Fruit fly (Drosophila melanogaster) whole organism, adult: ENCODE results near the gene CG9922.

Experiments used
- CG11617 ChIP-seq: fragments of 200-800 bp; sonication (Bioruptor generic); optimal IDR thresholded peaks from 2 replicates; lab custom pipeline; 2017; ENCODE audit warnings: mild to moderate bottlenecking, missing biosample characterization, missing genetic modification reagents, missing genetic modification characterization
- CG14711 ChIP-seq: fragments of 200-800 bp; sonication (Bioruptor generic); optimal IDR thresholded peaks from 2 replicates; lab custom pipeline; 2018; ENCODE audit warnings: missing biosample characterization, mild to moderate bottlenecking, missing genetic modification characterization, moderate library complexity
- CG1620 ChIP-seq: fragments of 200-800 bp; sonication (Bioruptor generic); optimal IDR thresholded peaks from 2 replicates; lab custom pipeline; 2016; ENCODE audit warnings: missing biosample characterization, missing genetic modification characterization
- CG33017 ChIP-seq: fragments of 200-800 bp; sonication (Bioruptor generic); optimal IDR thresholded peaks from 2 replicates; lab custom pipeline; 2018; ENCODE audit warnings: missing biosample characterization, mild to moderate bottlenecking, missing genetic modification characterization, moderate library complexity
- CG5204 ChIP-seq: fragments of 200-800 bp; sonication (Bioruptor generic); optimal IDR thresholded peaks from 2 replicates; lab custom pipeline; 2016; ENCODE audit warnings: missing biosample characterization, missing genetic modification characterization
- CG7045 ChIP-seq: fragments of 200-800 bp; sonication (Bioruptor generic); optimal IDR thresholded peaks from 2 replicates; lab custom pipeline; 2017; ENCODE audit warnings: missing biosample characterization, mild to moderate bottlenecking, missing genetic modification characterization
- CG7101 ChIP-seq: fragments of 200-800 bp; sonication (Bioruptor generic); optimal IDR thresholded peaks from 2 replicates; lab custom pipeline; 2018; ENCODE audit warnings: missing biosample characterization, mild to moderate bottlenecking, missing genetic modification characterization, moderate library complexity
- Clk ChIP-seq: fragments of 200-800 bp; sonication (Bioruptor generic); optimal IDR thresholded peaks from 2 replicates; lab custom pipeline; 2017; ENCODE audit warnings: missing biosample characterization, missing genetic modification characterization
- Crg-1 ChIP-seq: fragments of 200-800 bp; sonication (Bioruptor generic); optimal IDR thresholded peaks from 2 replicates; lab custom pipeline; 2016; ENCODE audit warnings: missing biosample characterization, missing genetic modification characterization
- Hr96 ChIP-seq: fragments of 200-800 bp; sonication (Bioruptor generic); optimal IDR thresholded peaks from 2 replicates; lab custom pipeline; 2016; ENCODE audit warnings: missing biosample characterization, missing genetic modification characterization
- Mnt ChIP-seq: fragments of 200-800 bp; sonication (Bioruptor generic); optimal IDR thresholded peaks from 2 replicates; lab custom pipeline; 2016; ENCODE audit warnings: missing biosample characterization, mild to moderate bottlenecking, missing genetic modification characterization
- bab1 ChIP-seq: fragments of 200-800 bp; sonication (Bioruptor generic); optimal IDR thresholded peaks from 3 replicates; lab custom pipeline; 2019; ENCODE audit warnings: missing biosample characterization, mild to moderate bottlenecking, missing genetic modification characterization, moderate library complexity
- cic ChIP-seq: fragments of 200-800 bp; sonication (Bioruptor generic); optimal IDR thresholded peaks from 2 replicates; lab custom pipeline; 2017; ENCODE audit warnings: missing biosample characterization, mild to moderate bottlenecking, missing genetic modification characterization, moderate library complexity
- cnc ChIP-seq, 2 experiments: fragments of >200 bp; optimal IDR thresholded peaks; 2 replicates each; lab custom pipeline; 2017
- kay ChIP-seq: fragments of 200-800 bp; sonication (Bioruptor generic); peaks from one replicate; lab custom pipeline; 2016; ENCODE audit warnings: missing biosample characterization, missing genetic modification characterization, borderline replicate concordance
- ovo ChIP-seq: fragments of 200-800 bp; sonication (Bioruptor generic); optimal IDR thresholded peaks from 2 replicates; lab custom pipeline; 2016; ENCODE audit warnings: missing biosample characterization, missing genetic modification characterization
- pad ChIP-seq: fragments of 200-800 bp; sonication (Bioruptor generic); optimal IDR thresholded peaks from 3 replicates; lab custom pipeline; 2017; ENCODE audit warnings: missing biosample characterization, missing genetic modification characterization, mild to moderate bottlenecking, moderate library complexity, missing genetic modification reagents
- tj ChIP-seq: fragments of 200-800 bp; sonication (Bioruptor generic); optimal IDR thresholded peaks from 3 replicates; lab custom pipeline; 2017; ENCODE audit warnings: missing biosample characterization, mild to moderate bottlenecking, missing genetic modification characterization, moderate library complexity
- toe ChIP-seq: fragments of 200-800 bp; sonication (Bioruptor generic); optimal IDR thresholded peaks from 2 replicates; lab custom pipeline; 2016; ENCODE audit warnings: missing biosample characterization, missing genetic modification characterization

CG9922 gene

DNA sequence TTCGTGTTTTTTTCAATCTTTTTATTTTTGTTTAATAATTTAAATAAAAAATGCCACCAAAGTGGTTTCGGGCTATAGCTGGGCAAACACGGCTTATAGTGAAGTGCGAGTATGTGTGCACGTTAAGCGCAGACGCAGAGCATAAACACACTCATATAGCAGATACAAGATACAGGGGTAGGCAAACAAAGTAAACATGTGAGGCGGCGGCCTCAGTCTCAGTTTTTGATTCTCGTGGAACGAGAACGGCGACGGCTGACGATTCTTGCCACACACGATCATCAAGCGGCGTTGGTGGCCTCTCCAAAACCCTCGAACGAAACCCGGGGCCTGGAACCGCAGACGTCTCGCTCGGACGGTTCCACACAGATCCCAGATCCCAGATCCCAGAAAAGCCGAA, 46.1 kb downstream of the CG9922 start:
- TF ChIP-seq CG11617 (GFP tag; lab: Kevin White, UChicago): no peak
- no peak for TF ChIP-seq toe (GFP tag; lab: Kevin White, UChicago)
- no peak for TF ChIP-seq Clk (GFP tag; lab: Kevin White, UChicago)
- TF ChIP-seq Hr96 (GFP tag; lab: Kevin White, UChicago): no peak
- TF ChIP-seq bab1: no peak
- no peak for TF ChIP-seq Mnt (GFP tag; lab: Kevin White, UChicago)
- TF ChIP-seq cic (GFP tag; lab: Kevin White, UChicago): no peak
- no peak for TF ChIP-seq kay (GFP tag; lab: Kevin White, UChicago)
- TF ChIP-seq CG1620 (GFP tag; lab: Kevin White, UChicago): no peak
- TF ChIP-seq CG5204 (GFP tag; lab: Kevin White, UChicago): no peak
- TF ChIP-seq Crg-1 (GFP tag; lab: Kevin White, UChicago): no peak

DNA sequence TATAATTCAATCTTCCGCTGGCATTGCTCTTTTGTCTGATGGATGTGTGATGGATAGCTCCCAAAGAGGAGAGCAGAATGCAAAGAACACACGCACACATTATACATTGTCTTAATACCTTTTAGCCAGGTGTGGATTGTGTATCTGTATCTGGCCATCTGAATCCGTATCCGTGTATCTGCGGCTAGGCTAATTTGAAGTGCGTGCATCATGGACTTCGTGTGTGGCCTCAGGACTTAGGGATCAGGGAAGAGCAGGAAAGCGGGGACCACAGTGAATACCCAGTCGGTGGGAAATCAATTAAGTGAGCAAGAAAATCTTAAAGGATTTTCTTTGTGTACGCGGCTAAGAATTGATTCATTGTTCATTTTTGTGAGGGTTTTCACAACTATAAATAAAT, 46.7 kb downstream of the CG9922 start:
- no peak for TF ChIP-seq Mnt (GFP tag; lab: Kevin White, UChicago)
- no peak for TF ChIP-seq Crg-1 (GFP tag; lab: Kevin White, UChicago)
- TF ChIP-seq cic (GFP tag; lab: Kevin White, UChicago): no peak
- TF ChIP-seq cnc (optimal IDR thresholded peaks at IDR 0.05; lab: Kevin White, UChicago): no peak
- no peak for TF ChIP-seq bab1
- no peak for TF ChIP-seq CG33017 (tag; lab: Kevin White, UChicago)
- TF ChIP-seq CG11617 (GFP tag; lab: Kevin White, UChicago): no peak
- no peak for TF ChIP-seq toe (GFP tag; lab: Kevin White, UChicago)
- TF ChIP-seq Clk (GFP tag; lab: Kevin White, UChicago): no peak
- no peak for TF ChIP-seq ovo
- TF ChIP-seq tj: no peak
- TF ChIP-seq CG7101 (tag; lab: Kevin White, UChicago): no peak
- no peak for TF ChIP-seq kay (GFP tag; lab: Kevin White, UChicago)
- no peak for TF ChIP-seq CG1620 (GFP tag; lab: Kevin White, UChicago)
- no peak for TF ChIP-seq CG14711 (tag; lab: Kevin White, UChicago)

DNA sequence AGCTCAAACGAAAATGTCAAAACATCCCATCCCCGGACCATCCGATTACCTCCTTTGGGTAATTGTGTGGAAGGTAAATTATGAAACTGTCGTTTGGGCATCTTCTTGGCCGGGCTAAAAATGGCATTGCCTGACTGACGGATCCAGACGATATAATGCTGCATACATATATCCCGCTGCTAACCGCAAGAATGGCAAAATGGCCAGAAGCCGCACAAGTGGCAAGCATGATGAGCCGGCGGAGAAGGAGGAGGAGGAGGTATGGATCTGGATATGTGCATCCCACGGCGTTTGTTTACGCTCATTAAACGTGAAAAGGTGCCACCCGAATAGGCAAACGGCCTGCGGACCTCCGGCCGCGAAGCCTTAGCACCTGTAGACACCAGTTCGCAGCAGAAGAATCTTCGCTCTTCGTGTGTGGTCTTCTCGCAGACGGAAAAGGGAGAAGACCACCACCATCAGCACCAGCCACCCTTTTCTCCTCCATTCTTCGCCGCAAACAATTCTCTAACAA, 47.2 kb downstream of the CG9922 start:
- no peak for TF ChIP-seq tj
- no peak for TF ChIP-seq pad (GFP tag; lab: Kevin White, UChicago)
- no peak for TF ChIP-seq toe (GFP tag; lab: Kevin White, UChicago)
- no peak for TF ChIP-seq bab1
- no peak for TF ChIP-seq Mnt (GFP tag; lab: Kevin White, UChicago)
- TF ChIP-seq kay (GFP tag; lab: Kevin White, UChicago): no peak
- TF ChIP-seq CG7045 (GFP tag; lab: Kevin White, UChicago): no peak
- TF ChIP-seq CG33017 (tag; lab: Kevin White, UChicago): no peak
- no peak for TF ChIP-seq cnc (optimal IDR thresholded peaks at IDR 0.05; lab: Kevin White, UChicago)
- TF ChIP-seq Crg-1 (GFP tag; lab: Kevin White, UChicago): no peak
- no peak for TF ChIP-seq CG1620 (GFP tag; lab: Kevin White, UChicago)
- no peak for TF ChIP-seq ovo
- TF ChIP-seq CG11617 (GFP tag; lab: Kevin White, UChicago): no peak
- no peak for TF ChIP-seq Clk (GFP tag; lab: Kevin White, UChicago)
- TF ChIP-seq CG7101 (tag; lab: Kevin White, UChicago): no peak
- no peak for TF ChIP-seq CG14711 (tag; lab: Kevin White, UChicago)

DNA sequence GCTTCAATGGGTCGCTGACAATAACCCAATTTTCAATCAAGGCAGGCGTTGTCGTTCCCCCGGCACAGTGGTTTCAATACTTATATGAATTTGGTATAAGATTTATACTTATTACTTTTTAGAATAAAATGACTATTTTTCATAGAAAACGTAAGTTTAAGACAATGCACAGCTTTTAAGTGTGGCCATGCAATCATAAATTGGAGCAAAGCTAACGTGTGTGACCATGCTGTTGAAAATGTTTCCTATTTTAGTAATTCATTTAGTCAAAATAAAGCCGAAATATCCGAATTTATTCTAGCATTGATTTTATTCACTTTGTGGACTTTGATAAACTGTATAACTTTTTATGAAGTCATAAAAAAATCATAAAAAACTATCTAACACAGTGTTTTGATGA, 49.5 kb downstream of the CG9922 start:
- TF ChIP-seq kay (GFP tag; lab: Kevin White, UChicago) (peak; percentile 57), CG1620 (GFP tag; lab: Kevin White, UChicago) (no peak), CG7045 (GFP tag; lab: Kevin White, UChicago) (no peak)
